Worm (Caenorhabditis elegans) whole organism, young adult: Measurements from ENCODE around the gene enu-3.1.
A peak's percentile ranks its signal among the peaks of the same experiment; 100 is the strongest.

ENCODE experiments used
- B0035.1 ChIP-seq: sonication (generic microtip); optimal IDR thresholded peaks from 2 replicates; lab custom pipeline; 2016; ENCODE audit warnings: missing genetic modification characterization, mild to moderate bottlenecking, missing compliant biosample characterization, missing genotype, missing genetic modification reagents
- C17E4.6 ChIP-seq: fragments of 200-800 bp; sonication (Bioruptor generic); IDR thresholded peaks from 2 replicates; pipeline ENCODE4 v1.3.6; 2022; ENCODE audit warnings: missing genetic modification reagents, missing genetic modification characterization, missing compliant biosample characterization
- D2030.7 ChIP-seq: fragments of 200-800 bp; sonication (Bioruptor generic); IDR thresholded peaks from 2 replicates; pipeline ENCODE4 v1.3.6; 2022; ENCODE audit warnings: missing genetic modification reagents, missing genetic modification characterization, missing compliant biosample characterization
- F22D6.2 ChIP-seq: sonication (generic microtip); optimal IDR thresholded peaks from 2 replicates; lab custom pipeline; 2016; ENCODE audit warnings: mild to moderate bottlenecking, missing genetic modification characterization, missing compliant biosample characterization
- F23B12.7 ChIP-seq: sonication (generic microtip); optimal IDR thresholded peaks from 2 replicates; lab custom pipeline; 2017; ENCODE audit warnings: missing genetic modification characterization, mild to moderate bottlenecking, missing compliant biosample characterization, antibody characterized with exemption, moderate library complexity; ENCODE audit not compliant: insufficient read depth
- F33H1.4 ChIP-seq: fragments of 200-800 bp; sonication (Bioruptor generic); IDR thresholded peaks from 2 replicates; pipeline ENCODE4 v1.3.6; 2022; ENCODE audit warnings: missing genetic modification reagents, missing genetic modification characterization, missing compliant biosample characterization
- F37B4.10 ChIP-seq: fragments of 200-800 bp; sonication (Bioruptor generic); IDR thresholded peaks from 2 replicates; pipeline ENCODE4 v1.3.6; 2022; ENCODE audit warnings: missing genetic modification characterization, missing compliant biosample characterization
- K12H6.12 ChIP-seq: fragments of 200-800 bp; sonication (Bioruptor generic); optimal IDR thresholded peaks from 2 replicates; lab custom pipeline; 2018; ENCODE audit warnings: mild to moderate bottlenecking, missing genetic modification characterization, missing compliant biosample characterization
- T26A5.8 ChIP-seq: sonication (generic microtip); optimal IDR thresholded peaks from 2 replicates; lab custom pipeline; 2016; ENCODE audit warnings: missing genetic modification characterization, missing compliant biosample characterization
- Y56A3A.18 ChIP-seq: fragments of 200-800 bp; sonication (Bioruptor generic); IDR thresholded peaks from 2 replicates; pipeline ENCODE4 v1.3.6; 2022; ENCODE audit warnings: missing genetic modification reagents, missing genetic modification characterization, missing compliant biosample characterization
- Y79H2A.3 ChIP-seq: fragments of 200-800 bp; sonication (Bioruptor generic); conservative IDR thresholded peaks from 2 replicates; pipeline ENCODE4 v1.3.6; 2022; ENCODE audit warnings: missing genetic modification reagents, missing genetic modification characterization, missing compliant biosample characterization
- Y95B8A.8 ChIP-seq: fragments of 200-800 bp; sonication (Bioruptor generic); IDR thresholded peaks from 2 replicates; pipeline ENCODE4 v1.3.6; 2022; ENCODE audit warnings: missing genetic modification reagents, missing genetic modification characterization, missing compliant biosample characterization
- attf-6 ChIP-seq: fragments of 200-800 bp; sonication (Bioruptor generic); IDR thresholded peaks from 2 replicates; pipeline ENCODE4 v1.3.6; 2022; ENCODE audit warnings: missing genetic modification reagents, missing genetic modification characterization, missing compliant biosample characterization
- bed-2 ChIP-seq: fragments of 200-800 bp; sonication (Bioruptor generic); IDR thresholded peaks from 2 replicates; pipeline ENCODE4 v1.3.6; 2022; ENCODE audit warnings: missing genetic modification reagents, missing genetic modification characterization, missing compliant biosample characterization
- ccch-3 ChIP-seq: fragments of 200-800 bp; sonication (Bioruptor generic); optimal IDR thresholded peaks from 2 replicates; lab custom pipeline; 2018; ENCODE audit warnings: mild to moderate bottlenecking, missing genetic modification characterization, missing compliant biosample characterization
- cebp-1 ChIP-seq, 2 experiments: fragments of 200-800 bp in 1 of 2; sonication (Bioruptor generic) in 1 of 2; sonication (generic microtip) in 1 of 2; IDR thresholded peaks in 1 of 2; optimal IDR thresholded peaks in 1 of 2; 2 replicates each; pipeline versions ENCODE4 v1.3.6 to Lab custom; 2017 to 2022; ENCODE audit warnings: missing compliant biosample characterization in 2 of 2, missing genetic modification characterization in 2 of 2, mild to moderate bottlenecking in 1 of 2, missing genetic modification reagents in 1 of 2, moderate library complexity in 1 of 2
- ceh-40 ChIP-seq: fragments of 200-800 bp; sonication (Bioruptor generic); IDR thresholded peaks from 2 replicates; pipeline ENCODE4 v1.3.6; 2022; ENCODE audit warnings: missing genetic modification characterization, missing compliant biosample characterization
- ceh-58 ChIP-seq: fragments of 200-800 bp; sonication (Bioruptor generic); IDR thresholded peaks from 2 replicates; pipeline ENCODE4 v1.3.6; 2022; ENCODE audit warnings: missing genetic modification characterization, missing compliant biosample characterization
- die-1 ChIP-seq: sonication (generic microtip); optimal IDR thresholded peaks from 2 replicates; lab custom pipeline; 2016; ENCODE audit warnings: missing genotype, mild to moderate bottlenecking, missing genetic modification characterization, missing compliant biosample characterization
- efl-1 ChIP-seq: fragments of 150-350 bp; optimal IDR thresholded peaks from 2 replicates; lab custom pipeline; 2014; ENCODE audit warnings: missing biosample characterization, missing genetic modification reagents, missing genetic modification characterization
- egl-44 ChIP-seq: fragments of 200-800 bp; sonication (Bioruptor generic); IDR thresholded peaks from 2 replicates; pipeline ENCODE4 v1.3.6; 2022; ENCODE audit warnings: missing genetic modification reagents, missing genetic modification characterization, missing compliant biosample characterization
- ets-4 ChIP-seq: fragments of 200-800 bp; sonication (Bioruptor generic); optimal IDR thresholded peaks from 2 replicates; lab custom pipeline; 2018; ENCODE audit warnings: mild to moderate bottlenecking, missing genetic modification characterization, missing compliant biosample characterization
- fkh-3 ChIP-seq: sonication (generic microtip); optimal IDR thresholded peaks from 2 replicates; lab custom pipeline; 2016; ENCODE audit warnings: mild to moderate bottlenecking, missing genetic modification characterization, missing compliant biosample characterization
- madf-3 ChIP-seq: fragments of 200-800 bp; sonication (Bioruptor generic); IDR thresholded peaks from 2 replicates; pipeline ENCODE4 v1.3.6; 2022; ENCODE audit warnings: missing genetic modification reagents, missing genetic modification characterization, missing compliant biosample characterization
- madf-6 ChIP-seq: fragments of 200-800 bp; sonication (Bioruptor generic); IDR thresholded peaks from 2 replicates; pipeline ENCODE4 v1.3.6; 2022; ENCODE audit warnings: missing genetic modification reagents, missing genetic modification characterization, missing compliant biosample characterization
- mcd-1 ChIP-seq: fragments of 200-800 bp; sonication (Bioruptor generic); IDR thresholded peaks from 2 replicates; pipeline ENCODE4 v1.3.6; 2022; ENCODE audit warnings: missing genetic modification reagents, missing genetic modification characterization, missing compliant biosample characterization
- mxl-1 ChIP-seq: sonication (generic microtip); optimal IDR thresholded peaks from 2 replicates; lab custom pipeline; 2016; ENCODE audit warnings: missing genetic modification characterization, missing compliant biosample characterization
- nhr-27 ChIP-seq: fragments of 200-800 bp; sonication (Bioruptor generic); optimal IDR thresholded peaks from 2 replicates; lab custom pipeline; 2018; ENCODE audit warnings: mild to moderate bottlenecking, missing genetic modification characterization, moderate library complexity, missing compliant biosample characterization
- nhr-90 ChIP-seq: sonication (generic microtip); optimal IDR thresholded peaks from 2 replicates; lab custom pipeline; 2016; ENCODE audit warnings: missing genotype, mild to moderate bottlenecking, missing genetic modification characterization, missing compliant biosample characterization
- rec-8 ChIP-seq, 2 experiments: sonication (generic microtip); optimal IDR thresholded peaks; 2 replicates each; lab custom pipeline; 2016; ENCODE audit warnings: mild to moderate bottlenecking in 2 of 2, missing genetic modification characterization in 2 of 2, missing genetic modification reagents in 2 of 2, missing genotype in 2 of 2, missing biosample characterization in 1 of 2, missing compliant biosample characterization in 1 of 2, moderate library complexity in 1 of 2
- sea-2 ChIP-seq: fragments of 200-800 bp; sonication (Bioruptor generic); IDR thresholded peaks from 2 replicates; pipeline ENCODE4 v1.3.6; 2022; ENCODE audit warnings: missing genetic modification characterization, missing compliant biosample characterization
- tbp1 ChIP-seq: fragments of 200-800 bp; sonication (Bioruptor generic); optimal IDR thresholded peaks from 2 replicates; lab custom pipeline; 2018; ENCODE audit warnings: mild to moderate bottlenecking, missing genetic modification characterization, missing compliant biosample characterization
- unc-62 ChIP-seq: fragments of 150-350 bp; optimal IDR thresholded peaks from 2 replicates; lab custom pipeline; 2014; ENCODE audit warnings: missing biosample characterization, missing genetic modification reagents, missing genetic modification characterization
- zfh-2 ChIP-seq: fragments of 200-800 bp; sonication (Bioruptor generic); conservative IDR thresholded peaks from 2 replicates; pipeline ENCODE4 v1.3.6; 2022; ENCODE audit warnings: missing genetic modification reagents, missing genetic modification characterization, missing compliant biosample characterization
- zim-3 ChIP-seq: sonication (generic microtip); optimal IDR thresholded peaks from 2 replicates; lab custom pipeline; 2017; ENCODE audit warnings: mild to moderate bottlenecking, missing genetic modification characterization, moderate library complexity, missing compliant biosample characterization
- ztf-18 ChIP-seq: sonication (generic microtip); optimal IDR thresholded peaks from 2 replicates; lab custom pipeline; 2016; ENCODE audit warnings: missing genotype, mild to moderate bottlenecking, missing genetic modification characterization, missing compliant biosample characterization
- ztf-25 ChIP-seq: fragments of 200-800 bp; sonication (Bioruptor generic); IDR thresholded peaks from 2 replicates; pipeline ENCODE4 v1.3.6; 2022; ENCODE audit warnings: missing genetic modification reagents, missing genetic modification characterization, missing compliant biosample characterization
- ztf-26 ChIP-seq: sonication (generic microtip); optimal IDR thresholded peaks from 2 replicates; lab custom pipeline; 2017; ENCODE audit warnings: missing genetic modification characterization, missing compliant biosample characterization
- ztf-3 ChIP-seq: fragments of 200-800 bp; sonication (Bioruptor generic); optimal IDR thresholded peaks from 2 replicates; lab custom pipeline; 2018; ENCODE audit warnings: mild to moderate bottlenecking, missing genetic modification characterization, missing compliant biosample characterization

The enu-3.1 gene

ce11 chrIII:10469574-10470055 is 33.5 kb downstream of the enu-3.1 start, which contains the start of gene D2045.5 (continued):
- TF ChIP-seq ztf-3 (GFP tag; lab: Kevin White, UChicago) (no peak), die-1 (tag; lab: Kevin White, UChicago) (no peak), sea-2 (GFP tag; lab: Robert Waterston, UW) (no peak), F23B12.7 (tag; lab: Kevin White, UChicago) (no peak), nhr-27 (tag; lab: Kevin White, UChicago) (no peak), madf-6 (GFP tag; lab: Robert Waterston, UW) (peak; percentile 76), D2030.7 (peak; percentile 40; the same call in 1 of the 2 replicates), ets-4 (GFP tag; lab: Kevin White, UChicago) (no peak), mxl-1 (tag; lab: Kevin White, UChicago) (no peak), ztf-26 (tag; lab: Kevin White, UChicago) (no peak), madf-3 (GFP tag; lab: Robert Waterston, UW) (no peak), efl-1 (GFP tag; lab: Kevin White, UChicago) (peak; percentile 33), rec-8 (tag; optimal IDR thresholded peaks at IDR 0.05; lab: Kevin White, UChicago) (no peak), F22D6.2 (no peak), F33H1.4 (GFP tag; lab: Robert Waterston, UW) (peak; percentile 77), Y56A3A.18 (GFP tag; lab: Robert Waterston, UW) (no peak), tbp1 (no peak), ccch-3 (GFP tag; lab: Kevin White, UChicago) (no peak), F37B4.10 (no peak), C17E4.6 (no peak), ztf-25 (GFP tag; lab: Robert Waterston, UW) (no peak), ztf-18 (tag; lab: Kevin White, UChicago) (no peak), zim-3 (tag; lab: Kevin White, UChicago) (no peak), unc-62 (no peak), Y79H2A.3 (GFP tag; lab: Robert Waterston, UW) (no peak)

ce11 chrIII:10470927-10471326 is 34.9 kb downstream of the enu-3.1 start, which contains the start of gene cul-1:
Gene cul-1, plus strand, starts transcription at chrIII:10471237.
- 0 out of 2 replicates have a peak, but pooled peaks have one; percentile 24 for TF ChIP-seq mcd-1
- TF ChIP-seq fkh-3 (tag; lab: Kevin White, UChicago) = no peak
- peak; percentile 68; the same call in 1 of the 2 replicates for TF ChIP-seq cebp-1 (GFP tag; IDR thresholded peaks at IDR 0.05; lab: Robert Waterston, UW)
- TF ChIP-seq cebp-1 (tag; optimal IDR thresholded peaks at IDR 0.05; lab: Kevin White, UChicago) = peak; percentile 88
- no peak for TF ChIP-seq ceh-58
- TF ChIP-seq T26A5.8 (tag; lab: Kevin White, UChicago) = no peak
- no peak for TF ChIP-seq B0035.1
- TF ChIP-seq nhr-90 = no peak
- TF ChIP-seq Y95B8A.8 = no peak
- TF ChIP-seq F33H1.4 (GFP tag; lab: Robert Waterston, UW) = no peak

ce11 chrIII:10474945-10475344 is 38.9 kb downstream of the enu-3.1 start, which contains the start of gene D2045.9:
Gene D2045.9, plus strand, starts transcription at chrIII:10475245.
- no peak for TF ChIP-seq die-1 (tag; lab: Kevin White, UChicago)
- no peak for TF ChIP-seq K12H6.12 (tag; lab: Kevin White, UChicago)
- no peak for TF ChIP-seq bed-2 (GFP tag; lab: Robert Waterston, UW)
- no peak for TF ChIP-seq zfh-2 (GFP tag; lab: Robert Waterston, UW)
- TF ChIP-seq egl-44 (GFP tag; lab: Robert Waterston, UW) = no peak
- no peak for TF ChIP-seq efl-1 (GFP tag; lab: Kevin White, UChicago)
- no peak for TF ChIP-seq ceh-40 (GFP tag; lab: Robert Waterston, UW)
- no peak for TF ChIP-seq attf-6 (GFP tag; lab: Robert Waterston, UW)
